Worm (Caenorhabditis elegans): ENCODE results near the gene rpl-15.

DNA sequence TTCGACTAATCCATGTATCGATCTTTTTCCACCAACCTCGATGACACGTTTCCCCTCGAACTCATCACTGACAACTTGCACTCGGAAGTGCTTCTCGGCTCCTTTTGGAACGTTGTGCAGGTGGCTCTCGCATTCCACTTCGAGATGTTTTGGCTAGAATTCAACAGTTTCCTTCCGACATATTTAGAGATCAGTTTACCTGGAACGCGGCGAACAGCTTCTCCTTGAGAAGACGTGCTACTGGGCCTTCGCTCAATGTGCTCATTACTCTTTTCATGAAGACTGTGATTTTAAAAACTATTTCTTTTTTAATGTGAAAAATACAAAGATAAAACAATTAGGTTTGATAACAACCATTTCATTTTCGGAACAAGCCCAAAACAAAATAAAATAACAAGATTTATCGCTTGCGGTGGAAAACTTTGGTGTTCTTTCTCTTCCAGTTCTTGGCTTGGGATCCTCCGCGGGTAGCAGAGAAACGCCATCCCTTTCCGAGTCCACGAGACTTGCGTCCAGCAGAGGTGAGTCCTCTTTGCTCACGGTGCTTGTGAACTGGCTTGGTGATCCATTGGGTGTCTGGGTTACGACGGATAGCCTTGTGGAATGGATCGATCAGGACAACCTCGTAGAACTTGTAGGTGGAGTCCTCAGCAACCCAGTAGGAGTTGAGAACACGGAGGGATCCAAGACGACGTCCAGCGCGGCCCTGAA lies 1.1 kb downstream of the rpl-15 start, which contains the start of gene K11H12.1:
- no peak for TF ChIP-seq ceh-82 (tag; optimal IDR thresholded peaks at IDR 0.05)
- TF ChIP-seq pqm-1 (tag; optimal IDR thresholded peaks at IDR 0.05) = no peak
- TF ChIP-seq nhr-76 (tag; optimal IDR thresholded peaks at IDR 0.05) = no peak
- no peak for TF ChIP-seq fkh-10 (GFP tag; optimal IDR thresholded peaks at IDR 0.05)
- no peak for TF ChIP-seq dpl-1 (GFP tag; optimal IDR thresholded peaks at IDR 0.05)
- TF ChIP-seq aha-1 (tag; optimal IDR thresholded peaks at IDR 0.05) = no peak
- no peak for TF ChIP-seq lin-39 (tag; optimal IDR thresholded peaks at IDR 0.05)
- TF ChIP-seq nhr-237 (tag; optimal IDR thresholded peaks at IDR 0.05) = no peak
- no peak for TF ChIP-seq elt-3 (tag; optimal IDR thresholded peaks at IDR 0.05)
- no peak for TF ChIP-seq snpc-4 (tag; optimal IDR thresholded peaks at IDR 0.05)
- no peak for TF ChIP-seq lin-15B (tag; optimal IDR thresholded peaks at IDR 0.05)
- no peak for TF ChIP-seq mep-1 (tag; optimal IDR thresholded peaks at IDR 0.05)

All from whole organism, L1 larva.